Fruit fly (Drosophila melanogaster) Kc167 (cell line): Measurements from ENCODE around the gene CG14662.

Experiments
- Myc ChIP-seq: fragments of >200 bp; optimal IDR thresholded peaks from 2 replicates; lab custom pipeline; 2017; ENCODE audit warnings: missing external identifiers
- psq ChIP-seq: fragments of >200 bp; optimal IDR thresholded peaks from 2 replicates; lab custom pipeline; 2017; ENCODE audit warnings: missing external identifiers
- ttk ChIP-seq: sonication (Bioruptor generic); optimal IDR thresholded peaks from 2 replicates; lab custom pipeline; 2017; ENCODE audit warnings: missing external identifiers

- TF ChIP-seq psq (lab: Kevin White, UChicago) (no peak), Myc (lab: Kevin White, UChicago) (no peak), ttk (lab: Kevin White, UChicago) (no peak)
Measured at dm6 chr3R:5020287-5020686, 36.3 kb upstream of the CG14662 start.
